Fruit fly (Drosophila melanogaster): Measurements from ENCODE around the gene mRRF2.

The mRRF2 gene

DNA sequence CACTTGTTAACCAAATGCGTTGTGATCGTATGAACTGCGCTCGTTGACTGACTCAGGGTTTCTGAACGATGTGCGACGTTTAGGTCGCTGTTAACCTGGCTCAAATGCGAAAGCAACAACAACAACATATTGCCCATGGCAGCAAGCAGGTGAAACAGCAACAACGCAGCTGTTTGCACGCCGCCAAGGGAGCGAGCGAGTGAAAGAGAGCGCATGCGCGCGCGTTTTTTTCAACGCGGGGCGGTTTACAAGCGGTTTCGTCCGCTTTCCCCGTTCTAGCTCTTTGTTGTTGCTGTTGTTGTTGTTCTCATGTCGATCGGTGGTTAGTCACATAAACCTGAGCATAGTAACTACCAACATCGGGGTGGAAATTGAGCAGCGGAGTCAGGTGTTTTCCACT, 19.5 kb downstream of the mRRF2 start:
- TF ChIP-seq Met (GFP tag; optimal IDR thresholded peaks at IDR 0.05), result no peak
- peak; percentile 32 for TF ChIP-seq Eip78C (GFP tag)
- no peak for TF ChIP-seq fd85E (GFP tag; optimal IDR thresholded peaks at IDR 0.05)

DNA sequence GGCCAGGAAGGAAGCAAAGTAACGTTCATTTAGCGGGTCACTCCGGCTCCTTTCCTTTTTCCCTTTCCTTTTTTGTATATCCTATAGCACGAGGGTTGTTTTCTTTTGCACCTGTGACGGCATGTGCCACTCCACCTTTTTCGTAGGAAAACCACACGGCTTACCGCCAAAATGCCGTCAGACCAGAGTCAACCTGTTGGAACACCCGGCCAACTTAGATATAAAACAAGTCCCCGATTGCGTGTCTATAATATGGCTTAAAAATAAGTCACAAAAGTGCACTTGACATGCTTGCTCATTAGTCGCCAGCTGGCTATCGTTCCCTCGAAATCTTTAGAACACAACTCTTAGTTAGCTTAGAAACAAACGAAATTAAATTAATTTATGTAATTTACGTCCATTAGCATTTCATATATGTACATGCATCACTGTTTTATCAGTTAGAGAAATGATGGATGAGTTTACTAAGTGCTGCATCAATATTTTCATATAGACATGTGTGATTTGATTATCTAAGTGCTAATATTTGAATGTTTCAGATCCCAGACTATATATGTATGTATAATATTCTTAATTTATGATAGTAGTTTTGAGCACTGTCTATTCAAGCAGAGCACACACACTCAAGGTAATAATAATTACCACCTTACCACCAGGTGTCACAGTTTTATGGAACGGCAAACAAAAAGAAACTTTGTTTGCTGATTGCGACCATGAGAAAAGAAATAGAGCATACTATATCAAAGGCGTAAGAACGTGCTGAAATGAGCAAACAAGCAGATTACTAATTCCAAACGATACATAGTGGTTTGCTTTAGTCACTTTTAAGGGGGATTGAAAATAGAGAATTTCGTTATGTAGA, 21.3 kb downstream of the mRRF2 start:
- peak in 1 of 2 experiments; percentile 81 for TF ChIP-seq ss (GFP tag; optimal IDR thresholded peaks at IDR 0.05)
- TF ChIP-seq fkh (GFP tag; optimal IDR thresholded peaks at IDR 0.05), result peak; percentile 76
- peak; percentile 37 for TF ChIP-seq Eip78C (GFP tag)
- TF ChIP-seq net (GFP tag; optimal IDR thresholded peaks at IDR 0.05), result no peak

DNA sequence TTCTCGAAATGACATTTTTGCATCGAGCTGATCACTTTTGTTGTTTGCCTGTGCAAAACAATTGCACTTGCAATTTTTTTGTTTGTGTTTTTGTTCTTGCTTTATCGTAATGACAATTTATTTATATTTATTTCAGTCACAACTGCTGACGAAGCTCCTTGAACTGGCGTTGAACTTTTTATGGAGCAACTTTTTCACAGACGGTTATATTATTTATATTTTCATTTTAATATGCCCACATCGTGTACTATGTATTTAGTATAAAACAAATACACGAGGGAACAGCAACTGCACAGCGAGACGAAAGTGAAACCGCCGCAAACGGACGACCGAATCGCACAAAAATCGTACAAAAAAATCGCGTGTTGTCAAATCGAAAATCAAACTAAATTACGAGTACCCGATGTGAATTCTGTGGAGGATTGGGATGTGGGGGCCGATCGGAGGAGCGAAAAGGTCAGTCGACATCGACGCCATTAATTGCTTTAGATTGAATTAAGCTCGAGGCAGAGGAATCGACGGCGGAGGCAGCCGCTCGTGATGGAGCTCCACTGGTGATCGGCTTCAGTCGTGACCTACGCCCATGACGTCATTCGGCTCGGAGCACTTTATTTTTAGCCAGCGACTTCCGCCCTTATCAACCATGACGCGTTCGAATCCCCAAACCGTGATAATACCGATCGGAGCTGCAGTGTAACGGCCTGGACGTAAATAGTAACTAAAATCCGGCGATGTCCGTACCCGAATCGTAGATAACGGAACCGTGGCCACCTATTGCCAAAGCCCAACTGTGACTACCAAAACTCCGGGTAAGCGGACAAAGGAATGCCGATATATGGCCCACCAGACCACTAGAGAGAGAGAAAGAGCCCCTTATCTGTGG, 22.4 kb downstream of the mRRF2 start:
- TF ChIP-seq lz (GFP tag; optimal IDR thresholded peaks at IDR 0.05), result no peak
- peak in 1 of 2 experiments; percentile 10 for TF ChIP-seq ss (GFP tag; optimal IDR thresholded peaks at IDR 0.05)
- no peak for TF ChIP-seq CG3032 (tag; optimal IDR thresholded peaks at IDR 0.05)
- TF ChIP-seq vri (GFP tag; optimal IDR thresholded peaks at IDR 0.05), result peak; percentile 37
- TF ChIP-seq salr (GFP tag; optimal IDR thresholded peaks at IDR 0.05), result no peak
- TF ChIP-seq Hr38 (GFP tag; optimal IDR thresholded peaks at IDR 0.05), result no peak
- TF ChIP-seq Hr39 (GFP tag; optimal IDR thresholded peaks at IDR 0.05), result no peak
- TF ChIP-seq Met (GFP tag; optimal IDR thresholded peaks at IDR 0.05), result peak; percentile 25
- peak; percentile 78 for TF ChIP-seq Eip93F (GFP tag; optimal IDR thresholded peaks at IDR 0.05)
- no peak for TF ChIP-seq CG4318 (GFP tag; optimal IDR thresholded peaks at IDR 0.05)
- TF ChIP-seq topi (GFP tag; optimal IDR thresholded peaks at IDR 0.05), result no peak
- TF ChIP-seq Smox (GFP tag; optimal IDR thresholded peaks at IDR 0.05), result peak; percentile 12
- peak; percentile 22 for TF ChIP-seq Sox102F (GFP tag; optimal IDR thresholded peaks at IDR 0.05)
- TF ChIP-seq fkh (GFP tag; optimal IDR thresholded peaks at IDR 0.05), result no peak
- peak; percentile 99 for TF ChIP-seq svp (GFP tag)
- TF ChIP-seq Eip78C (GFP tag), result peak; percentile 69
- peak; percentile 32 for TF ChIP-seq esn (GFP tag; optimal IDR thresholded peaks at IDR 0.05)
- TF ChIP-seq CG6163 (GFP tag; IDR thresholded peaks at IDR 0.05), result no peak
- TF ChIP-seq Ets21C (GFP tag; optimal IDR thresholded peaks at IDR 0.05), result peak; percentile 5

DNA sequence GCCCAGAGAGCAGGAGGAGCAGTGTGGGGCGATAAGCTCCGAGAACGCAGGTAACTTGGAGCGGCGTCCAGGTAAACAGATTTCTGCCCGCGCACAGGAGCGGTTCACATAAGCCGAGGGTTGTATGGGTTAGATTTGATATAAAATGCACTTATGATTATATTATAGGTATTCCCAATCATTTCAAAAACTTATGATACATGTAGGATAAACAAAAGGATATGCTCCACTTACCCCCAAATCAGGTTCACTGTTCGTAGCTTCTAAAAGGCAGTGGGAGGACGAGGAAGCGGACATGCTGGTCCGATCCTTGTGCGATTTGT, 23.0 kb downstream of the mRRF2 start:
- TF ChIP-seq Hr39 (GFP tag; optimal IDR thresholded peaks at IDR 0.05), result peak; percentile 30
- no peak for TF ChIP-seq Lpt (GFP tag; optimal IDR thresholded peaks at IDR 0.05)
- no peak for TF ChIP-seq achi (GFP tag; optimal IDR thresholded peaks at IDR 0.05)
- peak; percentile 63 for TF ChIP-seq CG11902 (GFP tag; optimal IDR thresholded peaks at IDR 0.05)
- peak; percentile 30 for TF ChIP-seq CG31627 (GFP tag; optimal IDR thresholded peaks at IDR 0.05)
- peak; percentile 74 for TF ChIP-seq Sox14 (GFP tag; optimal IDR thresholded peaks at IDR 0.05)
- peak; percentile 12 for TF ChIP-seq fkh (GFP tag; optimal IDR thresholded peaks at IDR 0.05)
- peak; percentile 35 for TF ChIP-seq Met (GFP tag; optimal IDR thresholded peaks at IDR 0.05)
- peak; percentile 4 for TF ChIP-seq esn (GFP tag; optimal IDR thresholded peaks at IDR 0.05)
- no peak for TF ChIP-seq CG9139 (GFP tag; optimal IDR thresholded peaks at IDR 0.05)
- no peak for TF ChIP-seq CG10669 (GFP tag; optimal IDR thresholded peaks at IDR 0.05)
- TF ChIP-seq fd85E (GFP tag; optimal IDR thresholded peaks at IDR 0.05), result no peak
- no peak for TF ChIP-seq CG8632 (GFP tag; optimal IDR thresholded peaks at IDR 0.05)
- TF ChIP-seq lz (GFP tag; optimal IDR thresholded peaks at IDR 0.05), result peak; percentile 10
- TF ChIP-seq pdm3 (GFP tag; optimal IDR thresholded peaks at IDR 0.05), result no peak
- no peak for TF ChIP-seq Eip93F (GFP tag; optimal IDR thresholded peaks at IDR 0.05)
- no peak for TF ChIP-seq Hr4 (GFP tag; optimal IDR thresholded peaks at IDR 0.05)
- TF ChIP-seq topi (GFP tag; optimal IDR thresholded peaks at IDR 0.05), result peak; percentile 16
- no peak for TF ChIP-seq vri (GFP tag; optimal IDR thresholded peaks at IDR 0.05)
- TF ChIP-seq Smox (GFP tag; optimal IDR thresholded peaks at IDR 0.05), result peak; percentile 30
